Fruit fly (Drosophila melanogaster) whole organism, embryonic: Measurements from ENCODE around the gene CG34163.

Experiments
- CG10209 ChIP-seq: fragments of 200-800 bp; sonication (Bioruptor generic); optimal IDR thresholded peaks from 3 replicates; lab custom pipeline; 2017; ENCODE audit warnings: missing biosample characterization, mild to moderate bottlenecking, missing genetic modification characterization, missing genetic modification reagents
- CG13775 ChIP-seq: fragments of 200-800 bp; sonication (Bioruptor generic); optimal IDR thresholded peaks from 3 replicates; lab custom pipeline; 2017; ENCODE audit warnings: missing biosample characterization, mild to moderate bottlenecking, missing genetic modification characterization
- CG13894 ChIP-seq: fragments of 200-800 bp; sonication (Bioruptor generic); optimal IDR thresholded peaks from 3 replicates; lab custom pipeline; 2018; ENCODE audit warnings: missing biosample characterization, mild to moderate bottlenecking, missing genetic modification characterization, moderate library complexity
- CG15479 ChIP-seq: fragments of 200-800 bp; sonication (Bioruptor generic); optimal IDR thresholded peaks from 3 replicates; lab custom pipeline; 2019; ENCODE audit warnings: missing biosample characterization, mild to moderate bottlenecking, missing genetic modification characterization, moderate library complexity
- CG1602 ChIP-seq: fragments of 200-800 bp; sonication (Bioruptor generic); optimal IDR thresholded peaks from 3 replicates; lab custom pipeline; 2016; ENCODE audit warnings: missing biosample characterization, missing genetic modification characterization
- CG17359 ChIP-seq: fragments of 200-800 bp; sonication (Bioruptor generic); optimal IDR thresholded peaks from 3 replicates; lab custom pipeline; 2018; ENCODE audit warnings: missing biosample characterization, mild to moderate bottlenecking, missing genetic modification characterization, moderate library complexity
- CG17385 ChIP-seq: fragments of 200-800 bp; sonication (Bioruptor generic); optimal IDR thresholded peaks from 3 replicates; lab custom pipeline; 2018; ENCODE audit warnings: missing biosample characterization, mild to moderate bottlenecking, missing genetic modification characterization
- CG17802 ChIP-seq: fragments of 200-800 bp; sonication (Bioruptor generic); optimal IDR thresholded peaks from 2 replicates; lab custom pipeline; 2018; ENCODE audit warnings: missing biosample characterization, mild to moderate bottlenecking, missing genetic modification characterization, moderate library complexity
- CG17829 ChIP-seq: fragments of 200-800 bp; optimal IDR thresholded peaks from 2 replicates; lab custom pipeline; 2019; ENCODE audit warnings: missing biosample characterization, mild to moderate bottlenecking, missing genetic modification characterization, moderate library complexity
- CG2678 ChIP-seq: fragments of 200-800 bp; sonication (Bioruptor generic); optimal IDR thresholded peaks from 3 replicates; lab custom pipeline; 2019; ENCODE audit warnings: missing biosample characterization, mild to moderate bottlenecking, missing genetic modification characterization, moderate library complexity
- CG31224 ChIP-seq: fragments of 200-800 bp; sonication (Bioruptor generic); IDR thresholded peaks from 2 replicates; pipeline ENCODE4 v1.3.6; 2022; ENCODE audit warnings: missing biosample characterization, missing genetic modification characterization
- CG31365 ChIP-seq: fragments of 200-800 bp; sonication (Bioruptor generic); optimal IDR thresholded peaks from 2 replicates; lab custom pipeline; 2018; ENCODE audit warnings: missing biosample characterization, mild to moderate bottlenecking, missing genetic modification characterization
- CG32772 ChIP-seq: fragments of 200-800 bp; sonication (Bioruptor generic); IDR thresholded peaks from 2 replicates; pipeline ENCODE4 v1.3.6; 2022; ENCODE audit warnings: missing biosample characterization, missing genetic modification characterization
- CG34422 ChIP-seq: fragments of 200-800 bp; sonication (Bioruptor generic); IDR thresholded peaks from 3 replicates; pipeline ENCODE4 v1.3.6; 2022; ENCODE audit warnings: missing biosample characterization, missing genetic modification characterization
- CG4404 ChIP-seq: fragments of 200-800 bp; sonication (Bioruptor generic); IDR thresholded peaks from 2 replicates; pipeline ENCODE4 v1.3.6; 2022; ENCODE audit warnings: missing biosample characterization, missing genetic modification characterization
- CG8388 ChIP-seq: fragments of 200-800 bp; sonication (Bioruptor generic); optimal IDR thresholded peaks from 2 replicates; lab custom pipeline; 2019; ENCODE audit warnings: missing biosample characterization, mild to moderate bottlenecking, missing genetic modification characterization, moderate library complexity
- CG8478 ChIP-seq: fragments of >200 bp; optimal IDR thresholded peaks from 2 replicates; lab custom pipeline; 2018
- CG9797 ChIP-seq: fragments of 200-800 bp; sonication (Bioruptor generic); optimal IDR thresholded peaks from 3 replicates; lab custom pipeline; 2018; ENCODE audit warnings: missing biosample characterization, mild to moderate bottlenecking, missing genetic modification characterization
- D19A ChIP-seq: fragments of 200-800 bp; optimal IDR thresholded peaks from 3 replicates; lab custom pipeline; 2019; ENCODE audit warnings: missing biosample characterization, mild to moderate bottlenecking, missing genetic modification characterization, moderate library complexity
- D19B ChIP-seq: fragments of 200-800 bp; sonication (Bioruptor generic); optimal IDR thresholded peaks from 2 replicates; lab custom pipeline; 2017; ENCODE audit warnings: missing biosample characterization, mild to moderate bottlenecking, missing genetic modification characterization
- Eip74EF ChIP-seq, 2 experiments: fragments of 200-800 bp in 1 of 2; fragments of >200 bp in 1 of 2; sonication (Bioruptor generic) in 1 of 2; optimal IDR thresholded peaks; 2 replicates each; lab custom pipeline; 2017 to 2019; ENCODE audit warnings: missing biosample characterization in 2 of 2, missing genetic modification characterization in 2 of 2, mild to moderate bottlenecking in 1 of 2, moderate library complexity in 1 of 2
- Fer1 ChIP-seq: fragments of 200-800 bp; sonication (Bioruptor generic); optimal IDR thresholded peaks from 2 replicates; lab custom pipeline; 2017; ENCODE audit warnings: missing biosample characterization, mild to moderate bottlenecking, missing genetic modification characterization
- HHEX ChIP-seq: fragments of 200-800 bp; sonication (Bioruptor generic); optimal IDR thresholded peaks from 3 replicates; lab custom pipeline; 2017; ENCODE audit warnings: missing biosample characterization, mild to moderate bottlenecking, missing genetic modification characterization, missing genetic modification reagents
- Hr78 ChIP-seq, 2 experiments: fragments of 200-800 bp in 1 of 2; fragments of >200 bp in 1 of 2; sonication (Bioruptor generic) in 1 of 2; optimal IDR thresholded peaks; 2 replicates each; lab custom pipeline; 2017 to 2019; ENCODE audit warnings: missing biosample characterization in 2 of 2, missing genetic modification characterization in 2 of 2, mild to moderate bottlenecking in 1 of 2, moderate library complexity in 1 of 2
- Oaz ChIP-seq: fragments of 200-800 bp; sonication (Bioruptor generic); IDR thresholded peaks from 2 replicates; pipeline ENCODE4 v1.3.6; 2022; ENCODE audit warnings: missing biosample characterization, missing genetic modification characterization
- Sin3A ChIP-seq: fragments of >200 bp; optimal IDR thresholded peaks from 2 replicates; lab custom pipeline; 2018
- Sry-β ChIP-seq: fragments of 200-800 bp; sonication (Bioruptor generic); optimal IDR thresholded peaks from 2 replicates; lab custom pipeline; 2018; ENCODE audit warnings: missing biosample characterization, mild to moderate bottlenecking, missing genetic modification characterization, moderate library complexity
- Sry-δ ChIP-seq: fragments of 200-800 bp; sonication (Bioruptor generic); optimal IDR thresholded peaks from 2 replicates; lab custom pipeline; 2016; ENCODE audit warnings: missing biosample characterization, missing genetic modification characterization
- Stat92E ChIP-seq, 3 experiments: fragments of >200 bp in 2 of 3; fragments of 200-800 bp in 1 of 3; sonication (Bioruptor generic) in 1 of 3; optimal IDR thresholded peaks; 2 replicates each; lab custom pipeline; 2017 to 2019; ENCODE audit warnings: missing biosample characterization in 3 of 3, missing genetic modification characterization in 3 of 3, mild to moderate bottlenecking in 1 of 3, moderate library complexity in 1 of 3
- Vsx1 ChIP-seq: fragments of 200-800 bp; sonication (Bioruptor generic); optimal IDR thresholded peaks from 2 replicates; lab custom pipeline; 2017; ENCODE audit warnings: missing biosample characterization, mild to moderate bottlenecking, missing genetic modification characterization, missing genetic modification reagents
- az2 ChIP-seq: fragments of 200-800 bp; sonication (Bioruptor generic); optimal IDR thresholded peaks from 3 replicates; lab custom pipeline; 2016; ENCODE audit warnings: missing biosample characterization, missing genetic modification characterization
- fd102C ChIP-seq: fragments of 200-800 bp; sonication (Bioruptor generic); optimal IDR thresholded peaks from 2 replicates; lab custom pipeline; 2018; ENCODE audit warnings: missing biosample characterization, mild to moderate bottlenecking, missing genetic modification characterization, moderate library complexity
- gce ChIP-seq: fragments of 200-800 bp; sonication (Bioruptor generic); IDR thresholded peaks from 3 replicates; pipeline ENCODE4 v1.3.6; 2022; ENCODE audit warnings: missing biosample characterization, missing genetic modification characterization
- hb ChIP-seq: fragments of 200-800 bp; sonication (Bioruptor generic); IDR thresholded peaks from 3 replicates; pipeline ENCODE4 v1.3.6; 2022; ENCODE audit warnings: missing biosample characterization, missing genetic modification characterization; ENCODE audit not compliant: partially characterized antibody
- lab ChIP-seq: fragments of 200-800 bp; sonication (Bioruptor generic); optimal IDR thresholded peaks from 3 replicates; lab custom pipeline; 2017; ENCODE audit warnings: missing biosample characterization, missing genetic modification characterization, mild to moderate bottlenecking, moderate library complexity, missing genetic modification reagents
- lilli ChIP-seq: fragments of 200-800 bp; sonication (Bioruptor generic); optimal IDR thresholded peaks from 3 replicates; lab custom pipeline; 2016; ENCODE audit warnings: missing biosample characterization, missing genetic modification characterization
- p53 ChIP-seq: fragments of 200-800 bp; sonication (Bioruptor generic); optimal IDR thresholded peaks from 2 replicates; lab custom pipeline; 2016; ENCODE audit warnings: missing biosample characterization, missing genetic modification characterization
- sens ChIP-seq: fragments of 200-800 bp; sonication (Bioruptor generic); peaks from one replicate; lab custom pipeline; 2016; ENCODE audit warnings: missing biosample characterization, missing genetic modification characterization
- sr ChIP-seq: fragments of 200-800 bp; sonication (Bioruptor generic); IDR thresholded peaks from 3 replicates; pipeline ENCODE4 v1.3.6; 2022; ENCODE audit warnings: missing biosample characterization, missing genetic modification characterization
- tin ChIP-seq: fragments of 200-800 bp; sonication (Bioruptor generic); optimal IDR thresholded peaks from 3 replicates; lab custom pipeline; 2016; ENCODE audit warnings: missing biosample characterization, missing genetic modification characterization
- trem ChIP-seq: fragments of 200-800 bp; optimal IDR thresholded peaks from 3 replicates; lab custom pipeline; 2019; ENCODE audit warnings: missing biosample characterization, mild to moderate bottlenecking, missing genetic modification characterization, moderate library complexity

Gene CG34163

dm6 chr2L:12007331-12007791 is 19.3 kb downstream of the CG34163 start (continued):
- TF ChIP-seq Eip74EF (GFP tag; optimal IDR thresholded peaks at IDR 0.05; lab: Kevin White, UChicago) (peak in 1 of 2 experiments; percentile 89), CG4404 (GFP tag; lab: Robert Waterston, UW) (no peak), lab (GFP tag; lab: Kevin White, UChicago) (peak; percentile 83), CG8478 (lab: Kevin White, UChicago) (peak; percentile 94), Sry-β (GFP tag; lab: Kevin White, UChicago) (peak; percentile 46), CG17802 (tag; lab: Kevin White, UChicago) (no peak), CG9797 (GFP tag; lab: Kevin White, UChicago) (peak; percentile 17), Hr78 (GFP tag; optimal IDR thresholded peaks at IDR 0.05; lab: Kevin White, UChicago) (peak in 1 of 2 experiments; percentile 94), CG17385 (GFP tag; lab: Kevin White, UChicago) (peak; percentile 76), sr (GFP tag; lab: Robert Waterston, UW) (no peak), CG34422 (GFP tag; lab: Robert Waterston, UW) (no peak), CG31365 (tag; lab: Kevin White, UChicago) (peak; percentile 67), D19B (no peak), D19A (tag; lab: Kevin White, UChicago) (peak; percentile 16), CG13894 (tag; lab: Kevin White, UChicago) (peak; percentile 96), trem (peak; percentile 37), Fer1 (peak; percentile 79), CG1602 (GFP tag; lab: Kevin White, UChicago) (no peak), CG17829 (tag; lab: Kevin White, UChicago) (peak; percentile 85), CG31224 (GFP tag; lab: Robert Waterston, UW) (no peak), Sin3A (lab: Kevin White, UChicago) (no peak), tin (GFP tag; lab: Kevin White, UChicago) (peak; percentile 2), Sry-δ (GFP tag; lab: Kevin White, UChicago) (peak; percentile 15), Stat92E (GFP tag; optimal IDR thresholded peaks at IDR 0.05; lab: Kevin White, UChicago) (peak in 1 of 3 experiments; percentile 97)

dm6 chr2L:12007853-12008252 is 19.8 kb downstream of the CG34163 start, which contains the start of gene Rh5:
Gene Rh5 (plus strand): TSS chr2L:12008153.
- TF ChIP-seq hb (GFP tag; lab: Robert Waterston, UW), result no peak
- TF ChIP-seq CG10209 (GFP tag; lab: Kevin White, UChicago), result no peak
- TF ChIP-seq CG15479 (GFP tag; lab: Kevin White, UChicago), result no peak
- TF ChIP-seq gce (GFP tag; lab: Robert Waterston, UW), result no peak
- no peak for TF ChIP-seq CG32772 (GFP tag; lab: Robert Waterston, UW)
- no peak for TF ChIP-seq Oaz (GFP tag; lab: Robert Waterston, UW)
- TF ChIP-seq CG13775 (GFP tag; lab: Kevin White, UChicago), result no peak
- TF ChIP-seq lilli (GFP tag; lab: Kevin White, UChicago), result no peak
- TF ChIP-seq p53, result no peak
- no peak for TF ChIP-seq CG17359 (tag; lab: Kevin White, UChicago)
- no peak for TF ChIP-seq Vsx1 (GFP tag; lab: Kevin White, UChicago)
- no peak for TF ChIP-seq fd102C (GFP tag; lab: Kevin White, UChicago)
- TF ChIP-seq HHEX (GFP tag; lab: Kevin White, UChicago), result no peak
- no peak for TF ChIP-seq D19B
- TF ChIP-seq CG8388 (GFP tag; lab: Kevin White, UChicago), result no peak
- TF ChIP-seq sens (GFP tag; lab: Kevin White, UChicago), result no peak
- no peak for TF ChIP-seq az2 (GFP tag; lab: Kevin White, UChicago)
- no peak for TF ChIP-seq CG31224 (GFP tag; lab: Robert Waterston, UW)
- no peak for TF ChIP-seq CG2678 (tag; lab: Kevin White, UChicago)
